Fruit fly (Drosophila melanogaster) whole organism, prepupa: Measurements from ENCODE around the gene CG9393.

Experiments
- Blimp-1 ChIP-seq: fragments of 200-800 bp; sonication (Bioruptor generic); optimal IDR thresholded peaks from 3 replicates; lab custom pipeline; 2017; ENCODE audit warnings: missing biosample characterization, missing genetic modification characterization, mild to moderate bottlenecking, moderate library complexity, missing genetic modification reagents
- CG10631 ChIP-seq: fragments of 200-800 bp; sonication (Bioruptor generic); optimal IDR thresholded peaks from 2 replicates; lab custom pipeline; 2016; ENCODE audit warnings: missing biosample characterization, missing genetic modification characterization
- CG10669 ChIP-seq: fragments of 200-800 bp; sonication (Bioruptor generic); optimal IDR thresholded peaks from 3 replicates; lab custom pipeline; 2018; ENCODE audit warnings: missing biosample characterization, mild to moderate bottlenecking, missing genetic modification characterization, moderate library complexity
- CG11294 ChIP-seq: fragments of 200-800 bp; sonication (Bioruptor generic); IDR thresholded peaks from 2 replicates; pipeline ENCODE4 v1.3.6; 2022; ENCODE audit warnings: missing biosample characterization, missing genetic modification characterization
- CG11762 ChIP-seq: fragments of 200-800 bp; sonication (Bioruptor generic); optimal IDR thresholded peaks from 3 replicates; lab custom pipeline; 2016; ENCODE audit warnings: missing biosample characterization, missing genetic modification characterization; ENCODE audit not compliant: insufficient read depth
- CG11902 ChIP-seq: fragments of 200-800 bp; sonication (Bioruptor generic); optimal IDR thresholded peaks from 3 replicates; lab custom pipeline; 2016; ENCODE audit warnings: missing biosample characterization, missing genetic modification characterization
- CG16779 ChIP-seq: fragments of 200-800 bp; sonication (Bioruptor generic); optimal IDR thresholded peaks from 3 replicates; lab custom pipeline; 2017; ENCODE audit warnings: missing biosample characterization, mild to moderate bottlenecking, missing genetic modification characterization
- CG3032 ChIP-seq: fragments of 200-800 bp; optimal IDR thresholded peaks from 2 replicates; lab custom pipeline; 2019; ENCODE audit warnings: missing biosample characterization, mild to moderate bottlenecking, missing genetic modification characterization, moderate library complexity
- CG32006 ChIP-seq: fragments of 200-800 bp; sonication (Bioruptor generic); optimal IDR thresholded peaks from 3 replicates; lab custom pipeline; 2017; ENCODE audit warnings: missing biosample characterization, mild to moderate bottlenecking, missing genetic modification characterization
- CG34406 ChIP-seq: fragments of 200-800 bp; sonication (Bioruptor generic); optimal IDR thresholded peaks from 3 replicates; lab custom pipeline; 2016; ENCODE audit warnings: missing biosample characterization, missing genetic modification characterization
- CG3919 ChIP-seq: fragments of 200-800 bp; sonication (Bioruptor generic); optimal IDR thresholded peaks from 3 replicates; lab custom pipeline; 2016; ENCODE audit warnings: missing biosample characterization, missing genetic modification characterization
- CG4318 ChIP-seq: fragments of 200-800 bp; sonication (Bioruptor generic); optimal IDR thresholded peaks from 3 replicates; lab custom pipeline; 2017; ENCODE audit warnings: missing biosample characterization, mild to moderate bottlenecking, missing genetic modification characterization
- CG6163 ChIP-seq: fragments of 200-800 bp; sonication (Bioruptor generic); IDR thresholded peaks from 3 replicates; pipeline ENCODE4 v1.3.6; 2022; ENCODE audit warnings: missing biosample characterization, missing genetic modification characterization
- CG6792 ChIP-seq: fragments of 200-800 bp; sonication (Bioruptor generic); optimal IDR thresholded peaks from 3 replicates; lab custom pipeline; 2016; ENCODE audit warnings: missing biosample characterization, missing genetic modification characterization
- CG6808 ChIP-seq: fragments of 200-800 bp; sonication (Bioruptor generic); optimal IDR thresholded peaks from 3 replicates; lab custom pipeline; 2017; ENCODE audit warnings: missing biosample characterization, missing genetic modification characterization, mild to moderate bottlenecking, moderate library complexity, missing genetic modification reagents
- CG6854 ChIP-seq: fragments of 200-800 bp; sonication (Bioruptor generic); optimal IDR thresholded peaks from 2 replicates; lab custom pipeline; 2017; ENCODE audit warnings: missing biosample characterization, mild to moderate bottlenecking, missing genetic modification characterization
- CG8319 ChIP-seq: fragments of 200-800 bp; sonication (Bioruptor generic); optimal IDR thresholded peaks from 3 replicates; lab custom pipeline; 2016; ENCODE audit warnings: missing biosample characterization, missing genetic modification characterization
- CG8632 ChIP-seq: fragments of 200-800 bp; sonication (Bioruptor generic); optimal IDR thresholded peaks from 3 replicates; lab custom pipeline; 2016; ENCODE audit warnings: missing biosample characterization, missing genetic modification characterization
- CG9139 ChIP-seq: fragments of 200-800 bp; sonication (Bioruptor generic); optimal IDR thresholded peaks from 3 replicates; lab custom pipeline; 2017; ENCODE audit warnings: missing biosample characterization, mild to moderate bottlenecking, missing genetic modification characterization
- Eip75B ChIP-seq: fragments of 200-800 bp; sonication (Bioruptor generic); optimal IDR thresholded peaks from 3 replicates; lab custom pipeline; 2016; ENCODE audit warnings: missing biosample characterization, missing genetic modification characterization
- Eip78C ChIP-seq: fragments of 200-800 bp; sonication (Bioruptor generic); peaks from one replicate; lab custom pipeline; 2016; ENCODE audit warnings: missing biosample characterization, missing genetic modification characterization
- Eip93F ChIP-seq: fragments of 200-800 bp; sonication (Bioruptor generic); optimal IDR thresholded peaks from 2 replicates; lab custom pipeline; 2016; ENCODE audit warnings: missing biosample characterization, mild to moderate bottlenecking, missing genetic modification characterization
- Ets21C ChIP-seq: fragments of 200-800 bp; sonication (Bioruptor generic); optimal IDR thresholded peaks from 3 replicates; lab custom pipeline; 2016; ENCODE audit warnings: missing biosample characterization, missing genetic modification characterization
- Ets96B ChIP-seq: fragments of 200-800 bp; optimal IDR thresholded peaks from 2 replicates; lab custom pipeline; 2019; ENCODE audit warnings: missing biosample characterization, mild to moderate bottlenecking, missing genetic modification characterization, moderate library complexity
- Gug ChIP-seq: fragments of 200-800 bp; sonication (Bioruptor generic); IDR thresholded peaks from 2 replicates; pipeline ENCODE4 v1.3.6; 2022; ENCODE audit warnings: missing biosample characterization, missing genetic modification characterization
- Hr38 ChIP-seq: sonication (Bioruptor generic); optimal IDR thresholded peaks from 2 replicates; lab custom pipeline; 2016; ENCODE audit warnings: missing biosample characterization, missing genetic modification characterization
- Hr39 ChIP-seq: fragments of 200-800 bp; sonication (Bioruptor generic); optimal IDR thresholded peaks from 2 replicates; lab custom pipeline; 2016; ENCODE audit warnings: missing biosample characterization, missing genetic modification characterization
- Lpt ChIP-seq: fragments of 200-800 bp; sonication (Bioruptor generic); optimal IDR thresholded peaks from 3 replicates; lab custom pipeline; 2016; ENCODE audit warnings: missing biosample characterization, missing genetic modification characterization
- Met ChIP-seq: fragments of 200-800 bp; sonication (Bioruptor generic); optimal IDR thresholded peaks from 3 replicates; lab custom pipeline; 2016; ENCODE audit warnings: missing biosample characterization, missing genetic modification characterization
- Smox ChIP-seq: fragments of 200-800 bp; sonication (Bioruptor generic); optimal IDR thresholded peaks from 3 replicates; lab custom pipeline; 2016; ENCODE audit warnings: missing biosample characterization, missing genetic modification characterization
- Sox102F ChIP-seq: fragments of 200-800 bp; sonication (Bioruptor generic); optimal IDR thresholded peaks from 2 replicates; lab custom pipeline; 2016; ENCODE audit warnings: missing biosample characterization, mild to moderate bottlenecking, missing genetic modification characterization
- Sox14 ChIP-seq: fragments of 200-800 bp; sonication (Bioruptor generic); optimal IDR thresholded peaks from 3 replicates; lab custom pipeline; 2016; ENCODE audit warnings: missing biosample characterization, missing genetic modification characterization
- acj6 ChIP-seq: fragments of 200-800 bp; sonication (Bioruptor generic); optimal IDR thresholded peaks from 3 replicates; lab custom pipeline; 2016; ENCODE audit warnings: missing biosample characterization, missing genetic modification characterization
- cyc ChIP-seq: fragments of 200-800 bp; sonication (Bioruptor generic); optimal IDR thresholded peaks from 3 replicates; lab custom pipeline; 2016; ENCODE audit warnings: missing biosample characterization, missing genetic modification characterization
- dac ChIP-seq: fragments of 200-800 bp; sonication (Bioruptor generic); optimal IDR thresholded peaks from 2 replicates; lab custom pipeline; 2017; ENCODE audit warnings: missing biosample characterization, mild to moderate bottlenecking, missing genetic modification characterization
- dsx ChIP-seq: fragments of 200-800 bp; optimal IDR thresholded peaks from 3 replicates; lab custom pipeline; 2019; ENCODE audit warnings: missing biosample characterization, mild to moderate bottlenecking, missing genetic modification characterization, moderate library complexity; ENCODE audit not compliant: poor library complexity, severe bottlenecking
- eg ChIP-seq: fragments of 200-800 bp; sonication (Bioruptor generic); IDR thresholded peaks from 3 replicates; pipeline ENCODE4 v1.3.6; 2022; ENCODE audit warnings: missing biosample characterization, missing genetic modification characterization
- esn ChIP-seq: fragments of 200-800 bp; sonication (Bioruptor generic); optimal IDR thresholded peaks from 2 replicates; lab custom pipeline; 2016; ENCODE audit warnings: missing biosample characterization, mild to moderate bottlenecking, missing genetic modification characterization, moderate library complexity
- fd59A ChIP-seq: fragments of 200-800 bp; sonication (Bioruptor generic); optimal IDR thresholded peaks from 2 replicates; lab custom pipeline; 2017; ENCODE audit warnings: missing biosample characterization, mild to moderate bottlenecking, missing genetic modification characterization, missing genetic modification reagents
- fkh ChIP-seq: fragments of 200-800 bp; sonication (Bioruptor generic); optimal IDR thresholded peaks from 3 replicates; lab custom pipeline; 2017; ENCODE audit warnings: missing biosample characterization, mild to moderate bottlenecking, missing genetic modification characterization, moderate library complexity
- lz ChIP-seq: fragments of 200-800 bp; sonication (Bioruptor generic); optimal IDR thresholded peaks from 3 replicates; lab custom pipeline; 2016; ENCODE audit warnings: missing biosample characterization, missing genetic modification characterization
- net ChIP-seq: fragments of 200-800 bp; sonication (Bioruptor generic); optimal IDR thresholded peaks from 3 replicates; lab custom pipeline; 2016; ENCODE audit warnings: missing biosample characterization, missing genetic modification characterization
- pdm3 ChIP-seq: fragments of 200-800 bp; sonication (Bioruptor generic); optimal IDR thresholded peaks from 3 replicates; lab custom pipeline; 2016; ENCODE audit warnings: missing biosample characterization, missing genetic modification characterization
- salr ChIP-seq, 2 experiments: fragments of 200-800 bp; sonication (Bioruptor generic); optimal IDR thresholded peaks; 3 replicates each; lab custom pipeline; 2016 to 2018; ENCODE audit warnings: missing biosample characterization in 2 of 2, missing genetic modification characterization in 2 of 2, mild to moderate bottlenecking in 1 of 2
- svp ChIP-seq: fragments of 200-800 bp; sonication (Bioruptor generic); peaks from one replicate; lab custom pipeline; 2016; ENCODE audit warnings: missing biosample characterization, missing genetic modification characterization
- vri ChIP-seq: fragments of 200-800 bp; sonication (Bioruptor generic); optimal IDR thresholded peaks from 3 replicates; lab custom pipeline; 2016; ENCODE audit warnings: missing biosample characterization, mild to moderate bottlenecking, missing genetic modification characterization

CG9393 gene

dm6 chr3R:9551659-9552435, 11.6 kb downstream of the CG9393 start, which contains the start of the genes mura and RnpS1:
mura (minus strand) TSS chr3R:9551806.
RnpS1 (plus strand) TSS chr3R:9552034.
- TF ChIP-seq acj6 = no peak
- no peak for TF ChIP-seq Met (GFP tag; lab: Kevin White, UChicago)
- peak; percentile 67 for TF ChIP-seq fkh (GFP tag; lab: Kevin White, UChicago)
- TF ChIP-seq CG10631 (GFP tag; lab: Kevin White, UChicago) = no peak
- TF ChIP-seq CG10669 (GFP tag; lab: Kevin White, UChicago) = no peak
- peak; percentile 6 for TF ChIP-seq Sox14 (GFP tag; lab: Kevin White, UChicago)
- TF ChIP-seq vri = peak; percentile 42
- no peak for TF ChIP-seq Blimp-1
- TF ChIP-seq, all 60 proteins: peak for 3

DNA sequence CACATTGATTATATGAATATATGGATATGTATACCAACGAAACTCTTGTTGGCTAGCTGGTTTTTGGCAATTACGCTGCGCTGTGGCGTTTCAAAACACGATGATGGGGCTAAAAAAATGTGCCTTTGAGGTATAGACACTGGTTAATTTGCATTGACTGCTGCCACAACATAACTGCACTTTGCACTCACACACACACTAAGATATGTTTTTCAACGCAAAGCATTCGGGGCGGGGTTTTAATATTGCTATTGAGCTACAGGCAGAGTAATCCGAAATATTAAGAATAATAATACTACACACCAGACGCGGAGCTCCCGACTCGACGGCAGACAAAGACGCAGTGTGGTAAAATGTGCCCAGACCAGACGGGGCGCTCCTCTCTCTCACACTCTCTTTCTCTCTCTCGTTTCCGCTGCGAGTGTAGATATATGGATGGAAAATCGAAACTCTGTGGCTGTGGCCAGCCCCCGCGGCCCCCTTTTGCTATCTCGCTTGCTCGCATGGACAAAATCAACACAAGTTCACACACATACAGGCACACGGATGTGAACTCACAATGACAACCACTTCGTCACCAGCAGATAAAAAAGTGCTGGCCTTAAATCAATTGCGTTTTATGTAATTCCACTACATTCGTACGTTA, 12.3 kb downstream of the CG9393 start:
- TF ChIP-seq CG11294 (GFP tag; lab: Robert Waterston, UW) (no peak), CG6808 (peak; percentile 68), CG6163 (GFP tag; lab: Robert Waterston, UW) (no peak), Eip93F (GFP tag; lab: Kevin White, UChicago) (no peak), fd59A (GFP tag; lab: Kevin White, UChicago) (no peak), acj6 (peak; percentile 18), CG3032 (tag; lab: Kevin White, UChicago) (peak; percentile 20), Sox102F (GFP tag; lab: Kevin White, UChicago) (peak; percentile 45), CG6854 (GFP tag; lab: Kevin White, UChicago) (peak; percentile 88), CG8319 (GFP tag; lab: Kevin White, UChicago) (no peak), pdm3 (GFP tag; lab: Kevin White, UChicago) (no peak), cyc (GFP tag; lab: Kevin White, UChicago) (no peak), Hr38 (no peak), CG16779 (tag; lab: Kevin White, UChicago) (peak; percentile 45), CG6792 (peak; percentile 6), Ets21C (GFP tag; lab: Kevin White, UChicago) (no peak), Lpt (GFP tag; lab: Kevin White, UChicago) (no peak), CG9139 (GFP tag; lab: Kevin White, UChicago) (peak; percentile 70), CG10631 (GFP tag; lab: Kevin White, UChicago) (no peak), Hr39 (GFP tag; lab: Kevin White, UChicago) (no peak), net (GFP tag; lab: Kevin White, UChicago) (peak; percentile 56), Eip75B (GFP tag; lab: Kevin White, UChicago) (peak; percentile 34), dac (GFP tag; lab: Kevin White, UChicago) (no peak), CG3919 (GFP tag; lab: Kevin White, UChicago) (peak; percentile 74), CG8632 (GFP tag; lab: Kevin White, UChicago) (no peak), Gug (GFP tag; lab: Robert Waterston, UW) (no peak), CG11902 (GFP tag; lab: Kevin White, UChicago) (no peak), CG4318 (GFP tag; lab: Kevin White, UChicago) (no peak), Sox14 (GFP tag; lab: Kevin White, UChicago) (peak; percentile 91), vri (peak; percentile 87), Eip78C (GFP tag; lab: Kevin White, UChicago) (peak; percentile 79), Smox (no peak), lz (GFP tag; lab: Kevin White, UChicago) (peak; percentile 26), Blimp-1 (peak; percentile 17), dsx (peak; percentile 51), fkh (GFP tag; lab: Kevin White, UChicago) (peak; percentile 99), eg (no peak), svp (GFP tag; lab: Kevin White, UChicago) (peak; percentile 98), CG32006 (GFP tag; lab: Kevin White, UChicago) (peak; percentile 42), esn (peak; percentile 31), CG34406 (GFP tag; lab: Kevin White, UChicago) (peak; percentile 17), Ets96B (tag; lab: Kevin White, UChicago) (no peak), CG11762 (GFP tag; lab: Kevin White, UChicago) (peak; percentile 18), salr (GFP tag; optimal IDR thresholded peaks at IDR 0.05; lab: Kevin White, UChicago) (peak; percentile 45 to 49)
